Fruit fly (Drosophila melanogaster) whole organism, embryonic: Measurements from ENCODE around the gene Arl8.

Source experiments
- CG3065 ChIP-seq: fragments of 200-800 bp; sonication (Bioruptor generic); optimal IDR thresholded peaks from 2 replicates; lab custom pipeline; 2016; ENCODE audit warnings: missing biosample characterization, missing genetic modification characterization
- CG7556 ChIP-seq: fragments of 200-800 bp; sonication (Bioruptor generic); optimal IDR thresholded peaks from 2 replicates; lab custom pipeline; 2017; ENCODE audit warnings: missing biosample characterization, mild to moderate bottlenecking, missing genetic modification characterization
- CkIIα-i1 ChIP-seq: fragments of 200-800 bp; sonication (Bioruptor generic); IDR thresholded peaks from 2 replicates; pipeline ENCODE4 v1.3.6; 2022; ENCODE audit warnings: missing biosample characterization, missing genetic modification characterization
- Hr39 ChIP-seq: fragments of >200 bp; optimal IDR thresholded peaks from 2 replicates; lab custom pipeline; 2017
- chinmo ChIP-seq: fragments of 200-800 bp; sonication (Bioruptor generic); IDR thresholded peaks from 4 replicates; pipeline ENCODE4 v1.3.6; 2022; ENCODE audit warnings: missing biosample characterization, missing genetic modification characterization; ENCODE audit not compliant: partially characterized antibody

- no peak for TF ChIP-seq CG3065 (GFP tag; lab: Kevin White, UChicago)
- no peak for TF ChIP-seq chinmo (GFP tag; lab: Robert Waterston, UW)
- peak; percentile 2 for TF ChIP-seq CG7556
- no peak for TF ChIP-seq Hr39 (lab: Kevin White, UChicago)
- no peak for TF ChIP-seq CkIIα-i1 (GFP tag; lab: Robert Waterston, UW)
Observed at dm6 chr3R:8105088-8105542, 21.3 kb upstream of the Arl8 start, which contains the start of gene puc.
